Fruit fly (Drosophila melanogaster) whole organism, embryonic: ENCODE data around the gene MESR3.

Experiments used
- Aef1 ChIP-seq: fragments of 200-800 bp; sonication (Bioruptor generic); IDR thresholded peaks from 3 replicates; pipeline ENCODE4 v1.3.6; 2022; ENCODE audit warnings: missing biosample characterization, missing genetic modification characterization
- Atf-2 ChIP-seq: fragments of 200-800 bp; sonication (Bioruptor generic); optimal IDR thresholded peaks from 2 replicates; lab custom pipeline; 2016; ENCODE audit warnings: missing biosample characterization, missing genetic modification characterization
- CG12236 ChIP-seq: fragments of 200-800 bp; sonication (Bioruptor generic); optimal IDR thresholded peaks from 2 replicates; lab custom pipeline; 2016; ENCODE audit warnings: missing biosample characterization, missing genetic modification characterization
- CG12744 ChIP-seq: fragments of 200-800 bp; sonication (Bioruptor generic); optimal IDR thresholded peaks from 2 replicates; lab custom pipeline; 2016; ENCODE audit warnings: missing biosample characterization, missing genetic modification characterization
- CG13287 ChIP-seq: fragments of 200-800 bp; sonication (Bioruptor generic); IDR thresholded peaks from 2 replicates; pipeline ENCODE4 v1.3.6; 2022; ENCODE audit warnings: missing biosample characterization, missing genetic modification characterization; ENCODE audit not compliant: partially characterized antibody
- CG13775 ChIP-seq: fragments of 200-800 bp; sonication (Bioruptor generic); optimal IDR thresholded peaks from 3 replicates; lab custom pipeline; 2017; ENCODE audit warnings: missing biosample characterization, mild to moderate bottlenecking, missing genetic modification characterization
- CG14014 ChIP-seq: fragments of 200-800 bp; sonication (Bioruptor generic); IDR thresholded peaks from 2 replicates; pipeline ENCODE4 v1.3.6; 2022; ENCODE audit warnings: missing biosample characterization, missing genetic modification characterization
- CG14965 ChIP-seq: fragments of 200-800 bp; sonication (Bioruptor generic); optimal IDR thresholded peaks from 2 replicates; lab custom pipeline; 2016; ENCODE audit warnings: missing biosample characterization, missing genetic modification characterization, borderline replicate concordance
- CG15479 ChIP-seq: fragments of 200-800 bp; sonication (Bioruptor generic); optimal IDR thresholded peaks from 3 replicates; lab custom pipeline; 2019; ENCODE audit warnings: missing biosample characterization, mild to moderate bottlenecking, missing genetic modification characterization, moderate library complexity
- CG16813 ChIP-seq: fragments of 200-800 bp; sonication (Bioruptor generic); IDR thresholded peaks from 3 replicates; pipeline ENCODE4 v1.3.6; 2022; ENCODE audit warnings: missing biosample characterization, missing genetic modification characterization; ENCODE audit not compliant: partially characterized antibody
- CG2129 ChIP-seq: fragments of 200-800 bp; sonication (Bioruptor generic); IDR thresholded peaks from 2 replicates; pipeline ENCODE4 v1.3.6; 2022; ENCODE audit warnings: missing biosample characterization, missing genetic modification characterization; ENCODE audit not compliant: partially characterized antibody
- CG2202 ChIP-seq: fragments of 200-800 bp; sonication (Bioruptor generic); optimal IDR thresholded peaks from 2 replicates; lab custom pipeline; 2018; ENCODE audit warnings: missing biosample characterization, mild to moderate bottlenecking, missing genetic modification characterization
- CG2712 ChIP-seq: fragments of 200-800 bp; optimal IDR thresholded peaks from 3 replicates; lab custom pipeline; 2019; ENCODE audit warnings: missing biosample characterization, mild to moderate bottlenecking, missing genetic modification characterization, moderate library complexity
- CG3847 ChIP-seq: fragments of 200-800 bp; sonication (Bioruptor generic); IDR thresholded peaks from 2 replicates; pipeline ENCODE4 v1.3.6; 2022; ENCODE audit warnings: missing biosample characterization, missing genetic modification characterization
- CG5180 ChIP-seq: fragments of 200-800 bp; sonication (Bioruptor generic); optimal IDR thresholded peaks from 3 replicates; lab custom pipeline; 2017; ENCODE audit warnings: missing biosample characterization, missing genetic modification characterization, mild to moderate bottlenecking, moderate library complexity, missing genetic modification reagents
- CG6683 ChIP-seq: fragments of 200-800 bp; sonication (Bioruptor generic); optimal IDR thresholded peaks from 2 replicates; lab custom pipeline; 2017; ENCODE audit warnings: missing biosample characterization, mild to moderate bottlenecking, missing genetic modification characterization, missing genetic modification reagents
- CG6689 ChIP-seq: fragments of 200-800 bp; sonication (Bioruptor generic); IDR thresholded peaks from 2 replicates; pipeline ENCODE4 v1.3.6; 2022; ENCODE audit warnings: missing biosample characterization, missing genetic modification characterization
- CG8359 ChIP-seq: fragments of 200-800 bp; sonication (Bioruptor generic); optimal IDR thresholded peaks from 2 replicates; lab custom pipeline; 2017; ENCODE audit warnings: missing biosample characterization, mild to moderate bottlenecking, missing genetic modification characterization, borderline replicate concordance
- CrebB ChIP-seq: fragments of 200-800 bp; sonication (Bioruptor generic); optimal IDR thresholded peaks from 3 replicates; lab custom pipeline; 2018; ENCODE audit warnings: missing biosample characterization, mild to moderate bottlenecking, missing genetic modification characterization
- Drgx ChIP-seq: fragments of 200-800 bp; sonication (Bioruptor generic); IDR thresholded peaks from 2 replicates; pipeline ENCODE4 v1.3.6; 2022; ENCODE audit warnings: missing biosample characterization, missing genetic modification characterization
- Med ChIP-seq: fragments of 200-800 bp; sonication (Bioruptor generic); peaks from one replicate; lab custom pipeline; 2016; ENCODE audit warnings: missing biosample characterization, missing genetic modification characterization, mild to moderate bottlenecking, inconsistent platforms, moderate library complexity
- Neu2 ChIP-seq: fragments of 200-800 bp; sonication (Bioruptor generic); optimal IDR thresholded peaks from 3 replicates; lab custom pipeline; 2016; ENCODE audit warnings: missing biosample characterization, missing genetic modification characterization, borderline replicate concordance
- NfI ChIP-seq: fragments of 200-800 bp; sonication (Bioruptor generic); optimal IDR thresholded peaks from 3 replicates; lab custom pipeline; 2018; ENCODE audit warnings: missing biosample characterization, mild to moderate bottlenecking, missing genetic modification characterization, moderate library complexity
- Sry-β ChIP-seq: fragments of 200-800 bp; sonication (Bioruptor generic); optimal IDR thresholded peaks from 2 replicates; lab custom pipeline; 2018; ENCODE audit warnings: missing biosample characterization, mild to moderate bottlenecking, missing genetic modification characterization, moderate library complexity
- Stat92E ChIP-seq, 3 experiments: fragments of >200 bp in 2 of 3; fragments of 200-800 bp in 1 of 3; sonication (Bioruptor generic) in 1 of 3; optimal IDR thresholded peaks; 2 replicates each; lab custom pipeline; 2017 to 2019; ENCODE audit warnings: missing biosample characterization in 3 of 3, missing genetic modification characterization in 3 of 3, mild to moderate bottlenecking in 1 of 3, moderate library complexity in 1 of 3
- ab ChIP-seq: fragments of 200-800 bp; sonication (Bioruptor generic); optimal IDR thresholded peaks from 2 replicates; lab custom pipeline; 2016; ENCODE audit warnings: missing biosample characterization, missing genetic modification characterization
- ac ChIP-seq: fragments of 200-800 bp; sonication (Bioruptor generic); optimal IDR thresholded peaks from 3 replicates; lab custom pipeline; 2017; ENCODE audit warnings: missing biosample characterization, mild to moderate bottlenecking, missing genetic modification characterization
- amos ChIP-seq: fragments of 200-800 bp; sonication (Bioruptor generic); IDR thresholded peaks from 2 replicates; pipeline ENCODE4 v1.3.6; 2022; ENCODE audit warnings: missing biosample characterization, missing genetic modification characterization; ENCODE audit not compliant: partially characterized antibody
- bsh ChIP-seq, 2 experiments: fragments of 200-800 bp; sonication (Bioruptor generic); optimal IDR thresholded peaks; 2 replicates each; lab custom pipeline; 2017 to 2018; ENCODE audit warnings: mild to moderate bottlenecking in 2 of 2, missing biosample characterization in 2 of 2, missing genetic modification characterization in 2 of 2, moderate library complexity in 1 of 2
- crol ChIP-seq: fragments of 200-800 bp; sonication (Bioruptor generic); IDR thresholded peaks from 2 replicates; pipeline ENCODE4 v1.3.6; 2022; ENCODE audit warnings: missing biosample characterization, missing genetic modification characterization
- da ChIP-seq: fragments of 200-800 bp; sonication (Bioruptor generic); optimal IDR thresholded peaks from 2 replicates; lab custom pipeline; 2016; ENCODE audit warnings: missing biosample characterization, missing genetic modification characterization
- disco-r ChIP-seq: fragments of 200-800 bp; sonication (Bioruptor generic); optimal IDR thresholded peaks from 2 replicates; lab custom pipeline; 2016; ENCODE audit warnings: missing biosample characterization, missing genetic modification characterization
- gsb ChIP-seq: fragments of 200-800 bp; sonication (Bioruptor generic); IDR thresholded peaks from 2 replicates; pipeline ENCODE4 v1.3.6; 2022; ENCODE audit warnings: missing biosample characterization, missing genetic modification characterization
- h ChIP-seq: fragments of >200 bp; optimal IDR thresholded peaks from 2 replicates; lab custom pipeline; 2017
- hth ChIP-seq: fragments of >200 bp; optimal IDR thresholded peaks from 2 replicates; lab custom pipeline; 2017; ENCODE audit warnings: inconsistent platforms
- klu ChIP-seq: fragments of 200-800 bp; sonication (Bioruptor generic); IDR thresholded peaks from 2 replicates; pipeline ENCODE4 v1.3.6; 2022; ENCODE audit warnings: missing biosample characterization, missing genetic modification characterization
- lola ChIP-seq, 3 experiments: fragments of >200 bp in 2 of 3; fragments of 200-800 bp in 1 of 3; sonication (Bioruptor generic) in 1 of 3; optimal IDR thresholded peaks; 2 replicates each; lab custom pipeline; 2017 to 2019; ENCODE audit warnings: missing biosample characterization in 3 of 3, missing genetic modification characterization in 3 of 3, mild to moderate bottlenecking in 1 of 3, moderate library complexity in 1 of 3
- nerfin-1 ChIP-seq: fragments of 200-800 bp; sonication (Bioruptor generic); optimal IDR thresholded peaks from 3 replicates; lab custom pipeline; 2019; ENCODE audit warnings: missing biosample characterization, mild to moderate bottlenecking, missing genetic modification characterization, moderate library complexity
- nom ChIP-seq: fragments of 200-800 bp; sonication (Bioruptor generic); optimal IDR thresholded peaks from 2 replicates; lab custom pipeline; 2017; ENCODE audit warnings: missing biosample characterization, missing genetic modification characterization, mild to moderate bottlenecking, moderate library complexity, missing genetic modification reagents
- otp ChIP-seq: fragments of 200-800 bp; sonication (Bioruptor generic); IDR thresholded peaks from 3 replicates; pipeline ENCODE4, ENCODE4 v1.3.6; 2022; ENCODE audit warnings: missing biosample characterization, missing genetic modification characterization
- prd ChIP-seq, 3 experiments: fragments of >200 bp in 2 of 3; fragments of 200-800 bp in 1 of 3; sonication (Bioruptor generic) in 1 of 3; optimal IDR thresholded peaks in 2 of 3; IDR thresholded peaks in 1 of 3; 2 replicates in 2 of 3; 3 replicates in 1 of 3; pipeline versions ENCODE4 v1.3.6 to Lab custom; 2017 to 2022; ENCODE audit warnings: missing biosample characterization in 1 of 3, missing genetic modification characterization in 1 of 3
- rib ChIP-seq: fragments of 200-800 bp; sonication (Bioruptor generic); IDR thresholded peaks from 2 replicates; pipeline ENCODE4 v1.3.6; 2022; ENCODE audit warnings: missing biosample characterization, missing genetic modification characterization
- ro ChIP-seq: fragments of 200-800 bp; sonication (Bioruptor generic); IDR thresholded peaks from 2 replicates; pipeline ENCODE4 v1.3.6; 2022; ENCODE audit warnings: missing biosample characterization, missing genetic modification characterization
- tx ChIP-seq: fragments of 200-800 bp; sonication (Bioruptor generic); optimal IDR thresholded peaks from 2 replicates; lab custom pipeline; 2016; ENCODE audit warnings: missing biosample characterization, missing genetic modification characterization
- wek ChIP-seq: fragments of 200-800 bp; sonication (Bioruptor generic); optimal IDR thresholded peaks from 3 replicates; lab custom pipeline; 2018; ENCODE audit warnings: missing biosample characterization, mild to moderate bottlenecking, missing genetic modification characterization, moderate library complexity
- wor ChIP-seq: fragments of 200-800 bp; sonication (Bioruptor generic); IDR thresholded peaks from 2 replicates; pipeline ENCODE4 v1.3.6; 2022; ENCODE audit warnings: missing biosample characterization, missing genetic modification characterization
- zfh1 ChIP-seq: fragments of 200-800 bp; sonication (Bioruptor generic); IDR thresholded peaks from 3 replicates; pipeline ENCODE4 v1.3.6; 2022; ENCODE audit warnings: missing biosample characterization, missing genetic modification characterization

Gene MESR3

dm6 chr2L:18571724-18572427 is 45.2 kb upstream of the MESR3 start (continued):
- TF ChIP-seq Stat92E (GFP tag; optimal IDR thresholded peaks at IDR 0.05; lab: Kevin White, UChicago) (no peak), CrebB (tag; lab: Kevin White, UChicago) (no peak), CG13287 (peak; percentile 39; the same call in 1 of the 2 replicates), CG5180 (GFP tag; lab: Kevin White, UChicago) (no peak), Neu2 (GFP tag; lab: Kevin White, UChicago) (no peak), disco-r (no peak), da (GFP tag; lab: Kevin White, UChicago) (no peak), CG6683 (GFP tag; lab: Kevin White, UChicago) (no peak), CG3847 (no peak), CG12744 (GFP tag; lab: Kevin White, UChicago) (no peak), CG13775 (no peak), ab (GFP tag; lab: Kevin White, UChicago) (no peak), amos (peak; percentile 46; the same call in 1 of the 2 replicates), Aef1 (no peak), lola (GFP tag; optimal IDR thresholded peaks at IDR 0.05; lab: Kevin White, UChicago) (no peak), CG2712 (tag; lab: Kevin White, UChicago) (no peak), wek (GFP tag; lab: Kevin White, UChicago) (no peak), klu (GFP tag; lab: Robert Waterston, UW) (no peak), CG15479 (GFP tag; lab: Kevin White, UChicago) (no peak), CG8359 (GFP tag; lab: Kevin White, UChicago) (no peak), CG6689 (GFP tag; lab: Robert Waterston, UW) (0 out of 2 replicates have a peak, but pooled peaks have one; percentile 29), hth (no peak), h (lab: Kevin White, UChicago) (no peak), CG2129 (no peak), NfI (peak; percentile 15), CG14965 (GFP tag; lab: Kevin White, UChicago) (no peak)
- TF ChIP-seq, all 482 proteins: peak for 99

dm6 chr2L:18572428-18573136 is 44.5 kb upstream of the MESR3 start:
- TF ChIP-seq gsb (0 out of 2 replicates have a peak, but pooled peaks have one; percentile 24), tx (GFP tag; lab: Kevin White, UChicago) (no peak), ab (GFP tag; lab: Kevin White, UChicago) (no peak), zfh1 (GFP tag; lab: Robert Waterston, UW) (0 out of 3 replicates have a peak, but pooled peaks have one; percentile 21), prd (optimal IDR thresholded peaks at IDR 0.05; lab: Kevin White, UChicago) (peak in 1 of 2 experiments; percentile 33), prd (GFP tag; IDR thresholded peaks at IDR 0.05; lab: Robert Waterston, UW) (no peak), CG2202 (tag; lab: Kevin White, UChicago) (no peak), rib (GFP tag; lab: Robert Waterston, UW) (0 out of 2 replicates have a peak, but pooled peaks have one; percentile 18), CG16813 (no peak), Atf-2 (GFP tag; lab: Kevin White, UChicago) (no peak), ac (GFP tag; lab: Kevin White, UChicago) (no peak), nom (GFP tag; lab: Kevin White, UChicago) (peak; percentile 95), CG12236 (GFP tag; lab: Kevin White, UChicago) (no peak), Sry-β (GFP tag; lab: Kevin White, UChicago) (peak; percentile 85), bsh (GFP tag; optimal IDR thresholded peaks at IDR 0.05; lab: Kevin White, UChicago) (peak in 1 of 2 experiments; percentile 91), otp (GFP tag; lab: Robert Waterston, UW) (peak; percentile 47; the same call in 1 of the 3 replicates), wor (GFP tag; lab: Robert Waterston, UW) (no peak), CG14014 (GFP tag; lab: Robert Waterston, UW) (no peak), nerfin-1 (tag; lab: Kevin White, UChicago) (no peak), amos (no peak), Med (GFP tag; lab: Kevin White, UChicago) (peak; percentile 10), ro (GFP tag; lab: Robert Waterston, UW) (0 out of 2 replicates have a peak, but pooled peaks have one; percentile 28), Drgx (peak; percentile 78), crol (GFP tag; lab: Robert Waterston, UW) (peak; percentile 93)
- TF ChIP-seq, all 482 proteins: peak for 12
